Fruit fly (Drosophila melanogaster) whole organism, wandering third instar larva: ENCODE data around the gene CG42540.
A peak's percentile ranks its signal among the peaks of the same experiment; 100 is the strongest.

Experiments
- Abd-B ChIP-seq: fragments of >200 bp; optimal IDR thresholded peaks from 2 replicates; lab custom pipeline; 2017; ENCODE audit warnings: missing biosample characterization, missing genetic modification characterization
- CG32264 ChIP-seq: fragments of 200-800 bp; sonication (Bioruptor generic); optimal IDR thresholded peaks from 2 replicates; lab custom pipeline; 2016; ENCODE audit warnings: missing biosample characterization, missing genetic modification characterization
- CG9705 ChIP-seq: fragments of 200-800 bp; sonication (Bioruptor generic); optimal IDR thresholded peaks from 2 replicates; lab custom pipeline; 2018; ENCODE audit warnings: missing biosample characterization, mild to moderate bottlenecking, missing genetic modification characterization
- CrebA ChIP-seq: fragments of 200-800 bp; sonication (Bioruptor generic); optimal IDR thresholded peaks from 2 replicates; lab custom pipeline; 2016; ENCODE audit warnings: missing biosample characterization, mild to moderate bottlenecking, missing genetic modification characterization, borderline replicate concordance
- Dfd ChIP-seq: fragments of >200 bp; optimal IDR thresholded peaks from 2 replicates; lab custom pipeline; 2017; ENCODE audit warnings: missing biosample characterization, missing genetic modification characterization
- Dif ChIP-seq: fragments of 200-275, 200-300 bp; sonication (Bioruptor generic); optimal IDR thresholded peaks from 2 replicates; lab custom pipeline; 2018; ENCODE audit warnings: missing biosample characterization, missing genetic modification characterization; ENCODE audit not compliant: partially characterized antibody
- GATAd ChIP-seq: sonication (Bioruptor generic); optimal IDR thresholded peaks from 2 replicates; lab custom pipeline; 2016; ENCODE audit warnings: missing biosample characterization, missing genetic modification characterization
- HLH106 ChIP-seq: fragments of 200-800 bp; optimal IDR thresholded peaks from 3 replicates; lab custom pipeline; 2019; ENCODE audit warnings: missing biosample characterization, mild to moderate bottlenecking, missing genetic modification characterization, moderate library complexity
- Hnf4 ChIP-seq: fragments of 200-800 bp; sonication (Bioruptor generic); optimal IDR thresholded peaks from 2 replicates; lab custom pipeline; 2016; ENCODE audit warnings: missing biosample characterization, mild to moderate bottlenecking, missing genetic modification characterization
- Hr78 ChIP-seq: fragments of >200 bp; optimal IDR thresholded peaks from 2 replicates; lab custom pipeline; 2017; ENCODE audit warnings: missing biosample characterization, missing genetic modification characterization
- Hr83 ChIP-seq: fragments of 200-300 bp; sonication (Bioruptor generic); optimal IDR thresholded peaks from 2 replicates; lab custom pipeline; 2016; ENCODE audit warnings: missing biosample characterization, mild to moderate bottlenecking, missing genetic modification characterization, moderate library complexity; ENCODE audit not compliant: poor library complexity, severe bottlenecking
- Jra ChIP-seq: sonication (Bioruptor generic); optimal IDR thresholded peaks from 2 replicates; lab custom pipeline; 2016; ENCODE audit warnings: missing biosample characterization, missing genetic modification characterization
- Mio ChIP-seq: sonication (Bioruptor generic); optimal IDR thresholded peaks from 2 replicates; lab custom pipeline; 2016; ENCODE audit warnings: missing biosample characterization, missing genetic modification characterization
- Myc ChIP-seq: fragments of >200 bp; optimal IDR thresholded peaks from 2 replicates; lab custom pipeline; 2017
- N ChIP-seq: fragments of >200 bp; optimal IDR thresholded peaks from 2 replicates; lab custom pipeline; 2018; ENCODE audit warnings: missing biosample characterization, missing external identifiers, missing genetic modification characterization
- OdsH ChIP-seq: fragments of 200-800 bp; sonication (Bioruptor generic); optimal IDR thresholded peaks from 2 replicates; lab custom pipeline; 2016; ENCODE audit warnings: missing biosample characterization, mild to moderate bottlenecking, missing genetic modification characterization
- Rel ChIP-seq, 2 experiments: fragments of 200-800 bp; sonication (Bioruptor generic) in 1 of 2; optimal IDR thresholded peaks; 2 replicates in 1 of 2; 3 replicates in 1 of 2; lab custom pipeline; 2016 to 2019; ENCODE audit warnings: mild to moderate bottlenecking in 2 of 2, missing biosample characterization in 2 of 2, missing genetic modification characterization in 2 of 2, moderate library complexity in 1 of 2
- Sp1 ChIP-seq: fragments of 200-800 bp; sonication (Bioruptor generic); optimal IDR thresholded peaks from 3 replicates; lab custom pipeline; 2019; ENCODE audit warnings: missing biosample characterization, mild to moderate bottlenecking, missing genetic modification characterization, moderate library complexity
- Vsx2 ChIP-seq: fragments of 200-300, 225-300 bp; sonication (Bioruptor generic); optimal IDR thresholded peaks from 2 replicates; lab custom pipeline; 2018; ENCODE audit warnings: missing biosample characterization, missing genetic modification characterization; ENCODE audit not compliant: partially characterized antibody
- br ChIP-seq: fragments of 200-800 bp; sonication (Bioruptor generic); optimal IDR thresholded peaks from 2 replicates; lab custom pipeline; 2016; ENCODE audit warnings: missing biosample characterization, missing genetic modification characterization
- brk ChIP-seq: fragments of 200-800 bp; sonication (Bioruptor generic); optimal IDR thresholded peaks from 2 replicates; lab custom pipeline; 2016; ENCODE audit warnings: missing biosample characterization, mild to moderate bottlenecking, missing genetic modification characterization
- dl ChIP-seq, 2 experiments: fragments of 175-275, 200-275 bp in 1 of 2; fragments of 200-275 bp in 1 of 2; sonication (Bioruptor generic); optimal IDR thresholded peaks; lab custom pipeline; 2018; ENCODE audit warnings: mild to moderate bottlenecking in 2 of 2, missing biosample characterization in 2 of 2, missing genetic modification characterization in 2 of 2, moderate library complexity in 2 of 2; ENCODE audit not compliant: partially characterized antibody in 2 of 2, insufficient read depth in 1 of 2
- dmrt93B ChIP-seq: fragments of 200-800 bp; sonication (Bioruptor generic); optimal IDR thresholded peaks from 2 replicates; lab custom pipeline; 2018; ENCODE audit warnings: missing biosample characterization, mild to moderate bottlenecking, missing genetic modification characterization
- dsf ChIP-seq: sonication (Bioruptor generic); optimal IDR thresholded peaks from 2 replicates; lab custom pipeline; 2016; ENCODE audit warnings: missing biosample characterization, missing genetic modification characterization, borderline replicate concordance
- ey ChIP-seq: fragments of 200-800 bp; sonication (Bioruptor generic); optimal IDR thresholded peaks from 2 replicates; lab custom pipeline; 2016; ENCODE audit warnings: missing biosample characterization, missing genetic modification characterization
- foxo ChIP-seq, 2 experiments: fragments of 200-800 bp; sonication (Bioruptor generic); optimal IDR thresholded peaks; 2 replicates in 1 of 2; 3 replicates in 1 of 2; lab custom pipeline; 2016 to 2017; ENCODE audit warnings: missing biosample characterization in 2 of 2, missing genetic modification characterization in 2 of 2
- fru ChIP-seq: fragments of 200-800 bp; sonication (Bioruptor generic); optimal IDR thresholded peaks from 3 replicates; lab custom pipeline; 2016; ENCODE audit warnings: missing biosample characterization, mild to moderate bottlenecking, missing genetic modification characterization
- h ChIP-seq: fragments of 200-800 bp; sonication (Bioruptor generic); optimal IDR thresholded peaks from 3 replicates; lab custom pipeline; 2016; ENCODE audit warnings: missing biosample characterization, mild to moderate bottlenecking, missing genetic modification characterization
- jim ChIP-seq: fragments of 175-275, 200-325 bp; sonication (Bioruptor generic); optimal IDR thresholded peaks from 2 replicates; lab custom pipeline; 2016; ENCODE audit warnings: missing biosample characterization, mild to moderate bottlenecking, missing genetic modification characterization
- lola ChIP-seq: fragments of >200 bp; optimal IDR thresholded peaks from 2 replicates; lab custom pipeline; 2017; ENCODE audit warnings: missing biosample characterization, missing genetic modification characterization
- pan ChIP-seq: fragments of >200 bp; optimal IDR thresholded peaks from 2 replicates; lab custom pipeline; 2017
- psq ChIP-seq: fragments of 200-800 bp; sonication (Bioruptor generic); optimal IDR thresholded peaks from 3 replicates; lab custom pipeline; 2017; ENCODE audit warnings: missing biosample characterization, mild to moderate bottlenecking, missing genetic modification characterization, moderate library complexity
- rgr ChIP-seq: fragments of 200-800 bp; sonication (Bioruptor generic); optimal IDR thresholded peaks from 3 replicates; lab custom pipeline; 2016; ENCODE audit warnings: missing biosample characterization, mild to moderate bottlenecking, missing genetic modification characterization
- sage ChIP-seq: fragments of 200-800 bp; sonication (Bioruptor generic); optimal IDR thresholded peaks from 2 replicates; lab custom pipeline; 2016; ENCODE audit warnings: missing biosample characterization, mild to moderate bottlenecking, missing genetic modification characterization
- sv ChIP-seq: fragments of 200-800 bp; sonication (Bioruptor generic); optimal IDR thresholded peaks from 3 replicates; lab custom pipeline; 2016; ENCODE audit warnings: missing biosample characterization, missing genetic modification characterization
- tai ChIP-seq: sonication (Bioruptor generic); optimal IDR thresholded peaks from 2 replicates; lab custom pipeline; 2016; ENCODE audit warnings: missing biosample characterization, missing genetic modification characterization
- usp ChIP-seq: fragments of >200 bp; optimal IDR thresholded peaks from 2 replicates; lab custom pipeline; 2017; ENCODE audit warnings: missing biosample characterization, missing genetic modification characterization
- woc ChIP-seq: sonication (Bioruptor generic); optimal IDR thresholded peaks from 2 replicates; lab custom pipeline; 2016; ENCODE audit warnings: missing biosample characterization, mild to moderate bottlenecking, missing genetic modification characterization

The CG42540 gene

DNA sequence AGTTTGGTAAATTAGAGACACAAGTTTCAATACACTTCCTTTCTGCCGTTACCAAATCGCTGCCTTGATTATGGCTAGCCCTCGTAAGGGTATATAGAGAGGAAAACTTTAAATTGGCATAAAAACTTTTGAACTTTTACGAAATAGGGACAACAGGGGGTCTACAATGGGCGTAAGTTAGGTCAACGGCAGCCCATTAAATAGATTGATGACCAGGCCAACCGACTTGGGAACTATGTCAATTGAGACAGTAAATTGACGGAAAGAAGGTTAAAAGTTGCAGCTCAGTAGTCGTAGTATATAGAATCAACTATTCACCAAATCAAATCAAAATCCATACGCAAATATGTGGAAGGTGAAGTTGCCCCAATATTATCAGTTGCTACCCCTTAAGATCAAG is 65.0 kb downstream of the CG42540 start, which contains the start of gene CG32246:
CG32246 (plus strand) TSS at position 301 of the 400 bp plus-strand sequence.
- TF ChIP-seq fru (GFP tag; lab: Kevin White, UChicago) (no peak), h (GFP tag; lab: Kevin White, UChicago) (no peak), tai (GFP tag; lab: Kevin White, UChicago) (no peak)

dm6 chr3L:4623035-4623580 is 67.2 kb downstream of the CG42540 start:
- TF ChIP-seq Mio (GFP tag; lab: Kevin White, UChicago), result no peak
- TF ChIP-seq jim (GFP tag; lab: Kevin White, UChicago), result no peak
- TF ChIP-seq Dfd (GFP tag; lab: Kevin White, UChicago), result no peak
- no peak for TF ChIP-seq tai (GFP tag; lab: Kevin White, UChicago)
- TF ChIP-seq Hr83 (GFP tag; lab: Kevin White, UChicago), result no peak
- peak; percentile 50 for TF ChIP-seq psq
- no peak for TF ChIP-seq Rel (GFP tag; optimal IDR thresholded peaks at IDR 0.05; lab: Kevin White, UChicago)
- no peak for TF ChIP-seq Rel (tag; optimal IDR thresholded peaks at IDR 0.05; lab: Kevin White, UChicago)
- TF ChIP-seq, all 38 proteins: peak for 1

dm6 chr3L:4623870-4624269 is 68.0 kb downstream of the CG42540 start:
- peak in 1 of 2 experiments; percentile 20 for TF ChIP-seq foxo (GFP tag; optimal IDR thresholded peaks at IDR 0.05; lab: Kevin White, UChicago)
- TF ChIP-seq ey, result peak; percentile 47
- TF ChIP-seq h (GFP tag; lab: Kevin White, UChicago), result peak; percentile 18
- peak; percentile 31 for TF ChIP-seq woc
- peak; percentile 15 for TF ChIP-seq HLH106 (tag; lab: Kevin White, UChicago)
- TF ChIP-seq br, result peak; percentile 10
- TF ChIP-seq Vsx2 (GFP tag; lab: Kevin White, UChicago), result no peak
- no peak for TF ChIP-seq sage (GFP tag; lab: Kevin White, UChicago)

DNA sequence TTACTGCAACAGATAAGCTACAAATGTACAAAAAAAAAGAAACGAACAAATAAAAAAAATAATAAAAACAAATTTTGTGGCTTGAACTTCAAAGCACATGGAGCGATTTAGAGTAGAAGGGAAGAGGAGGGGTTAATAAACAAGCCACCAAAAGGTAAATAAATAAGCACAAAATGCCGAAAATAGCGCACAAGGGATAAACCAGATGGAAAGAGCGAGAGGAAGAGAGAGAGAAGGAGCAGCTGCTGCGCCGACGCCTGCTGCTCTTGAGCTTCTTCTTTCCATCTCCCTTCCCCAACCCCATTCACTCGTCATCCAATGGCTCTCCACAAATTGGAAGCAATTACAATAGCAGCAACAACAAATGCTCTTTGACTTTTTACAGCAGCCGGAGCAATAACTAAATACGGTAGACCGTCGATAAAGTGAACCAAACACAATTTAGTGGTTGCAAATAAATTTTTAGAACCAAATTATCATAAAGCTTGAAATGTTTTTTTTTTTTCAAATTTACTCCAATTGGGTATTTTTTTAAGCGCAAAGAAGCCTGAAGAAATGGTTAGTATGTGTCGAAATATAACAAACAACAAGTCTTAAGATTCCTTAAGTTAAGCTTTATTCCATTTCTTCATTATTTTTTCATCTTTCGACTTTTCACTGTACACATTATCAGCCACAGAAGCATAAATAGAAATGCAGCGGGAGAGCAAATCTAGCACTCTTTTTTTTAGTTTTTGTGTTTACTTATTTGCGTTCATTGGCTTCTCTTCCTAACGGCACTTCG is 68.7 kb downstream of the CG42540 start:
- TF ChIP-seq Dif (GFP tag; lab: Kevin White, UChicago) (peak; percentile 50), Rel (GFP tag; optimal IDR thresholded peaks at IDR 0.05; lab: Kevin White, UChicago) (no peak), Rel (tag; optimal IDR thresholded peaks at IDR 0.05; lab: Kevin White, UChicago) (no peak), Mio (GFP tag; lab: Kevin White, UChicago) (no peak), Dfd (GFP tag; lab: Kevin White, UChicago) (no peak), Sp1 (GFP tag; lab: Kevin White, UChicago) (peak; percentile 44), jim (GFP tag; lab: Kevin White, UChicago) (no peak), HLH106 (tag; lab: Kevin White, UChicago) (peak; percentile 31), CG32264 (no peak), lola (GFP tag; lab: Kevin White, UChicago) (no peak), Hr83 (GFP tag; lab: Kevin White, UChicago) (no peak), dl (GFP tag; optimal IDR thresholded peaks at IDR 0.05; lab: Kevin White, UChicago; ENCODE audit: insufficient read depth in 1 of 2, partially characterized antibody in 2 of 2) (peak in 1 of 2 experiments; percentile 5), CrebA (GFP tag; lab: Kevin White, UChicago) (no peak), brk (GFP tag; lab: Kevin White, UChicago) (no peak), Hnf4 (GFP tag; lab: Kevin White, UChicago) (peak; percentile 20), dmrt93B (GFP tag; lab: Kevin White, UChicago) (no peak), CG9705 (GFP tag; lab: Kevin White, UChicago) (no peak), Vsx2 (GFP tag; lab: Kevin White, UChicago) (peak; percentile 61), h (GFP tag; lab: Kevin White, UChicago) (peak; percentile 73), sage (GFP tag; lab: Kevin White, UChicago) (no peak), Jra (GFP tag; lab: Kevin White, UChicago) (no peak), fru (GFP tag; lab: Kevin White, UChicago) (peak; percentile 63), Myc (no peak), br (peak; percentile 1), pan (lab: Kevin White, UChicago) (no peak), psq (peak; percentile 81), N (GFP tag; lab: Kevin White, UChicago) (no peak), rgr (peak; percentile 40), sv (peak; percentile 86), Abd-B (GFP tag; lab: Kevin White, UChicago) (no peak), dsf (GFP tag; lab: Kevin White, UChicago) (no peak), woc (peak; percentile 60), GATAd (GFP tag; lab: Kevin White, UChicago) (no peak), tai (GFP tag; lab: Kevin White, UChicago) (no peak), usp (GFP tag; lab: Kevin White, UChicago) (no peak), OdsH (peak; percentile 42), Hr78 (GFP tag; lab: Kevin White, UChicago) (no peak), ey (peak; percentile 74), foxo (GFP tag; optimal IDR thresholded peaks at IDR 0.05; lab: Kevin White, UChicago) (peak in 1 of 2 experiments; percentile 65)
